Worm (Caenorhabditis elegans) whole organism, young adult: ENCODE measurements around the gene prp-19.
A peak's percentile ranks its signal among the peaks of the same experiment; 100 is the strongest.

Source experiments
- B0035.1 ChIP-seq: sonication (generic microtip); optimal IDR thresholded peaks from 2 replicates; lab custom pipeline; 2016; ENCODE audit warnings: missing genetic modification characterization, mild to moderate bottlenecking, missing compliant biosample characterization, missing genotype, missing genetic modification reagents
- B0336.3 ChIP-seq: fragments of 200-800 bp; sonication (Bioruptor generic); IDR thresholded peaks from 2 replicates; pipeline ENCODE4 v1.3.6; 2022; ENCODE audit warnings: missing genetic modification characterization, missing compliant biosample characterization
- F22D6.2 ChIP-seq: sonication (generic microtip); optimal IDR thresholded peaks from 2 replicates; lab custom pipeline; 2016; ENCODE audit warnings: mild to moderate bottlenecking, missing genetic modification characterization, missing compliant biosample characterization
- F57C9.4 ChIP-seq: sonication (generic microtip); optimal IDR thresholded peaks from 2 replicates; lab custom pipeline; 2017; ENCODE audit warnings: mild to moderate bottlenecking, missing genetic modification characterization, missing compliant biosample characterization
- Y53F4B.3 ChIP-seq: fragments of 200-800 bp; sonication (Bioruptor generic); IDR thresholded peaks from 2 replicates; pipeline ENCODE4 v1.3.6; 2022; ENCODE audit warnings: missing genetic modification reagents, missing genetic modification characterization, missing compliant biosample characterization
- Y67H2A.10 ChIP-seq: fragments of 200-800 bp; sonication (Bioruptor generic); conservative IDR thresholded peaks from 2 replicates; pipeline ENCODE4 v1.3.6; 2022; ENCODE audit warnings: missing genetic modification reagents, missing genetic modification characterization, missing compliant biosample characterization
- ZK185.1 ChIP-seq: sonication (generic microtip); optimal IDR thresholded peaks from 2 replicates; lab custom pipeline; 2016; ENCODE audit warnings: mild to moderate bottlenecking, missing genetic modification characterization, missing compliant biosample characterization; ENCODE audit not compliant: poor library complexity, severe bottlenecking
- attf-5 ChIP-seq: fragments of 200-800 bp; sonication (Bioruptor generic); optimal IDR thresholded peaks from 2 replicates; lab custom pipeline; 2018; ENCODE audit warnings: mild to moderate bottlenecking, missing genetic modification characterization, missing compliant biosample characterization
- cebp-2 ChIP-seq: fragments of 200-800 bp; sonication (Bioruptor generic); IDR thresholded peaks from 2 replicates; pipeline ENCODE4 v1.3.6; 2022; ENCODE audit warnings: missing genetic modification characterization, missing compliant biosample characterization
- ceh-58 ChIP-seq: fragments of 200-800 bp; sonication (Bioruptor generic); IDR thresholded peaks from 2 replicates; pipeline ENCODE4 v1.3.6; 2022; ENCODE audit warnings: missing genetic modification characterization, missing compliant biosample characterization
- die-1 ChIP-seq: sonication (generic microtip); optimal IDR thresholded peaks from 2 replicates; lab custom pipeline; 2016; ENCODE audit warnings: missing genotype, mild to moderate bottlenecking, missing genetic modification characterization, missing compliant biosample characterization
- dox-1 ChIP-seq: fragments of 200-800 bp; sonication (Bioruptor generic); IDR thresholded peaks from 2 replicates; pipeline ENCODE4 v1.3.6; 2022; ENCODE audit warnings: missing genetic modification reagents, missing genetic modification characterization, missing compliant biosample characterization
- efl-1 ChIP-seq: fragments of 150-350 bp; optimal IDR thresholded peaks from 2 replicates; lab custom pipeline; 2014; ENCODE audit warnings: missing biosample characterization, missing genetic modification reagents, missing genetic modification characterization
- egl-44 ChIP-seq: fragments of 200-800 bp; sonication (Bioruptor generic); IDR thresholded peaks from 2 replicates; pipeline ENCODE4 v1.3.6; 2022; ENCODE audit warnings: missing genetic modification reagents, missing genetic modification characterization, missing compliant biosample characterization
- egrh-3 ChIP-seq: fragments of 200-800 bp; sonication (Bioruptor generic); IDR thresholded peaks from 2 replicates; pipeline ENCODE4 v1.3.6; 2022; ENCODE audit warnings: missing genetic modification reagents, missing genetic modification characterization, missing compliant biosample characterization
- fkh-3 ChIP-seq: sonication (generic microtip); optimal IDR thresholded peaks from 2 replicates; lab custom pipeline; 2016; ENCODE audit warnings: mild to moderate bottlenecking, missing genetic modification characterization, missing compliant biosample characterization
- lag-1 ChIP-seq: fragments of 200-800 bp; sonication (Bioruptor generic); IDR thresholded peaks from 2 replicates; pipeline ENCODE4 v1.3.6; 2022; ENCODE audit warnings: missing genetic modification reagents, missing genetic modification characterization, missing compliant biosample characterization
- lin-26 ChIP-seq: fragments of 200-800 bp; sonication (Bioruptor generic); IDR thresholded peaks from 2 replicates; pipeline ENCODE4 v1.3.6; 2022; ENCODE audit warnings: missing genetic modification reagents, missing genetic modification characterization, missing compliant biosample characterization
- madf-8 ChIP-seq: fragments of 200-800 bp; sonication (Bioruptor generic); conservative IDR thresholded peaks from 2 replicates; pipeline ENCODE4 v1.3.6; 2022; ENCODE audit warnings: missing genetic modification reagents, missing genetic modification characterization, missing compliant biosample characterization
- mcd-1 ChIP-seq: fragments of 200-800 bp; sonication (Bioruptor generic); IDR thresholded peaks from 2 replicates; pipeline ENCODE4 v1.3.6; 2022; ENCODE audit warnings: missing genetic modification reagents, missing genetic modification characterization, missing compliant biosample characterization
- mel-28 ChIP-seq: sonication (generic microtip); optimal IDR thresholded peaks from 2 replicates; lab custom pipeline; 2016; ENCODE audit warnings: borderline replicate concordance, mild to moderate bottlenecking, missing genetic modification characterization, missing compliant biosample characterization
- mxl-1 ChIP-seq: sonication (generic microtip); optimal IDR thresholded peaks from 2 replicates; lab custom pipeline; 2016; ENCODE audit warnings: missing genetic modification characterization, missing compliant biosample characterization
- nfya-1 ChIP-seq: sonication (generic microtip); optimal IDR thresholded peaks from 2 replicates; lab custom pipeline; 2017; ENCODE audit warnings: antibody characterized with exemption, missing compliant biosample characterization, missing genetic modification characterization, borderline replicate concordance; ENCODE audit not compliant: insufficient read depth
- nhr-80 ChIP-seq: sonication (generic microtip); optimal IDR thresholded peaks from 2 replicates; lab custom pipeline; 2016; ENCODE audit warnings: missing genetic modification characterization, missing compliant biosample characterization
- pbrm-1 ChIP-seq: fragments of 200-800 bp; sonication (Bioruptor generic); IDR thresholded peaks from 2 replicates; pipeline ENCODE4 v1.3.6; 2022; ENCODE audit warnings: missing genetic modification reagents, missing genetic modification characterization, missing compliant biosample characterization
- rcor-1 ChIP-seq: fragments of 200-800 bp; sonication (Bioruptor generic); IDR thresholded peaks from 2 replicates; pipeline ENCODE4 v1.3.6; 2022; ENCODE audit warnings: missing genetic modification reagents, missing genetic modification characterization, missing compliant biosample characterization
- repo-1 ChIP-seq: sonication (generic microtip); optimal IDR thresholded peaks from 2 replicates; lab custom pipeline; 2017; ENCODE audit warnings: mild to moderate bottlenecking, missing genetic modification characterization, missing compliant biosample characterization
- sea-2 ChIP-seq: fragments of 200-800 bp; sonication (Bioruptor generic); IDR thresholded peaks from 2 replicates; pipeline ENCODE4 v1.3.6; 2022; ENCODE audit warnings: missing genetic modification characterization, missing compliant biosample characterization
- snpc-4 ChIP-seq, 5 experiments: fragments of 150-350 bp in 1 of 5; sonication (generic microtip) in 4 of 5; optimal IDR thresholded peaks; 2 replicates each; lab custom pipeline; 2014 to 2018; ENCODE audit warnings: missing genetic modification characterization in 5 of 5, missing biosample characterization in 3 of 5, antibody characterized with exemption in 2 of 5, mild to moderate bottlenecking in 2 of 5, missing compliant biosample characterization in 2 of 5, missing genotype in 2 of 5, moderate library complexity in 2 of 5, missing genetic modification reagents in 1 of 5
- unc-62 ChIP-seq: fragments of 150-350 bp; optimal IDR thresholded peaks from 2 replicates; lab custom pipeline; 2014; ENCODE audit warnings: missing biosample characterization, missing genetic modification reagents, missing genetic modification characterization
- zfh-2 ChIP-seq: fragments of 200-800 bp; sonication (Bioruptor generic); conservative IDR thresholded peaks from 2 replicates; pipeline ENCODE4 v1.3.6; 2022; ENCODE audit warnings: missing genetic modification reagents, missing genetic modification characterization, missing compliant biosample characterization
- zim-3 ChIP-seq: sonication (generic microtip); optimal IDR thresholded peaks from 2 replicates; lab custom pipeline; 2017; ENCODE audit warnings: mild to moderate bottlenecking, missing genetic modification characterization, moderate library complexity, missing compliant biosample characterization
- ztf-25 ChIP-seq: fragments of 200-800 bp; sonication (Bioruptor generic); IDR thresholded peaks from 2 replicates; pipeline ENCODE4 v1.3.6; 2022; ENCODE audit warnings: missing genetic modification reagents, missing genetic modification characterization, missing compliant biosample characterization
- ztf-3 ChIP-seq: fragments of 200-800 bp; sonication (Bioruptor generic); optimal IDR thresholded peaks from 2 replicates; lab custom pipeline; 2018; ENCODE audit warnings: mild to moderate bottlenecking, missing genetic modification characterization, missing compliant biosample characterization

Gene prp-19

DNA sequence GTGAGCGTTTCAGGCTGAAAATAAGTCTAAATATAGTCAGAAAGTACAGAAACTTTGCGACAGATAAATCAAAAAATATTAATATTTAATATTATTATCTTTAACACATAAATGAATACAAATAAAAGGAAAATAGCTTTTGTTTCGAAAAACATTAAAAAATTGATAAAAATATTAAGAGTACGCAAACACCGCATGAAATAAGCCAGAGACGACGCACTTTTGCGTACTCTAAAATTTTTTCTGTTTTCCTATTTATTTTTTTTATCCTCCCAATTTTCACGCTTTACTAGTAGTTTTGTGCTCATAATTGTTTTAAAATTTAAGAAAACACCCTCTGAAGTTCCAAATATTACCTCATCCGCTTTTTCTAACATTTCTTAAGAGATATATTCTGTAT is 18.7 kb downstream of the prp-19 start, which contains the start of the genes rbm-42 and grwd-1:
Gene rbm-42 (minus strand): TSS at position 93 of the 400 bp plus-strand sequence.
Gene grwd-1 (plus strand): TSS at position 328 of the 400 bp plus-strand sequence.
- peak; percentile 58 for TF ChIP-seq snpc-4 (GFP tag; optimal IDR thresholded peaks at IDR 0.05; lab: Kevin White, UChicago)
- TF ChIP-seq snpc-4 (tag; optimal IDR thresholded peaks at IDR 0.05; lab: Kevin White, UChicago), result no peak
- TF ChIP-seq efl-1 (GFP tag; lab: Kevin White, UChicago), result no peak
- TF ChIP-seq Y67H2A.10 (GFP tag; lab: Robert Waterston, UW), result no peak
- no peak for TF ChIP-seq egrh-3 (GFP tag; lab: Robert Waterston, UW)
- TF ChIP-seq attf-5 (GFP tag; lab: Kevin White, UChicago), result peak; percentile 42
- TF ChIP-seq pbrm-1, result no peak
- no peak for TF ChIP-seq mcd-1 (GFP tag; lab: Robert Waterston, UW)
- TF ChIP-seq ZK185.1 (tag; lab: Kevin White, UChicago), result no peak

DNA sequence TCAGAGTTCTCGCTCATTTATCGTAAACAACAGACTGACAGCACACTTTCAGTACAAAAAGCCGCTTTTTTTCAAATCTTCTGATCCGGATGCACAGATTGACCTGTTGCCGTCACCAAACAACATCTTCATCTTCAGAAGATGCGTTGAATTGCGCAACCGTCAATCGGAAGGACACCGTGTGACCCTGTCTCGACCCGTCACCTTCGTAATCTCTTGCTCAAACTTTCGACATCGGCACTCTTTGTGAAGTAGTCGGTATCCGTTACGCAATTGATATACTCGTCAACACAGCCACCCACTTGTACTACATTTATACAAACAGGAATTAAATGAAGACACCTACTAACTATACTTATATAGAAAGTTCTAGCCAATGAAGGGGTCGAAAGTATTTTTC is 20.9 kb downstream of the prp-19 start:
- TF ChIP-seq unc-62 (peak; percentile 4), lin-26 (GFP tag; lab: Robert Waterston, UW) (no peak)

DNA sequence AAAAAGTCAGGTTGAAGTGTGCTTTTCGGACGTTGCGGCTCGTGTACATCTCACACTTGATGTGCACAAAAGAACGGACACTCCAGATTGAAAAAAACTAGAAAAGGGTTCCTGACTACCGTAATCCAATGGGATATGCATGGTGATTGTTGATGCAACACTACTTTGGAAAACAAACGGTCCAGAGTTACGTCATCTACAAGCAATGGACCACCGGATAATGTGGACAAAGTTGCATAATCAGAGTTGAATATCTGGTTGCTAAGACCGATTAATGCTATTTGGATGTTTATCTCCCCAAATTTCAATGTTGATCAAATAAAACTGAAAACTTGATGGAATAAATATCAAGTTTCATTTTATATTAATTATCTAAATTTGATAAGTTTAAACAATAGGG is 21.8 kb downstream of the prp-19 start:
- TF ChIP-seq zim-3 (tag; lab: Kevin White, UChicago) (no peak), dox-1 (no peak), zfh-2 (GFP tag; lab: Robert Waterston, UW) (no peak), lag-1 (GFP tag; lab: Robert Waterston, UW) (no peak), F22D6.2 (tag; lab: Kevin White, UChicago) (no peak), Y53F4B.3 (no peak), fkh-3 (no peak), mxl-1 (tag; lab: Kevin White, UChicago) (no peak), lin-26 (GFP tag; lab: Robert Waterston, UW) (no peak), ceh-58 (no peak), sea-2 (GFP tag; lab: Robert Waterston, UW) (no peak), ztf-3 (GFP tag; lab: Kevin White, UChicago) (no peak), cebp-2 (GFP tag; lab: Robert Waterston, UW) (no peak), F57C9.4 (no peak), pbrm-1 (no peak), madf-8 (GFP tag; lab: Robert Waterston, UW) (no peak), mcd-1 (GFP tag; lab: Robert Waterston, UW) (no peak), nfya-1 (tag; lab: Kevin White, UChicago) (no peak), mel-28 (no peak), B0336.3 (GFP tag; lab: Robert Waterston, UW) (no peak)

DNA sequence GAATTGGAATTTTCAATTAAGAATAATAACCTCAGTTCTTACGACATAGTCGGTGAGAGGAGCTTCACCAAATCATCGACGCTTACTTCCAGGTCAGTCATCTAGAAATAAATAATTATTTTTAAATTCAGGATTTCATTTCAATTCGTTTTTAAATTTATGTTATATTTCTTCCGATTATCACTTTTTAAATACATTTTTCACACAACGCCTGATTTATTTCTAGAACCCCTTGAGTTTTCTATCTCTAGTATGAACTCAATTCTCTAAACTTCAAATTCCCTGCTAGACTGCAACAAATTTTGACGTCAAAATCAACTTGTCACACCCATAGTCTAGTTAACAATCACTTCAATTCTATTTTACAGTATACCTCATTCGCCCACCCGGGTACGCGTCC is 22.4 kb downstream of the prp-19 start, which contains the start of gene Y54H5A.2:
Gene Y54H5A.2 (minus strand): TSS at position 101 of the 400 bp plus-strand sequence.
- TF ChIP-seq die-1 (tag; lab: Kevin White, UChicago) (no peak), egl-44 (GFP tag; lab: Robert Waterston, UW) (no peak)
- TF ChIP-seq, all 124 proteins: peak for 0

DNA sequence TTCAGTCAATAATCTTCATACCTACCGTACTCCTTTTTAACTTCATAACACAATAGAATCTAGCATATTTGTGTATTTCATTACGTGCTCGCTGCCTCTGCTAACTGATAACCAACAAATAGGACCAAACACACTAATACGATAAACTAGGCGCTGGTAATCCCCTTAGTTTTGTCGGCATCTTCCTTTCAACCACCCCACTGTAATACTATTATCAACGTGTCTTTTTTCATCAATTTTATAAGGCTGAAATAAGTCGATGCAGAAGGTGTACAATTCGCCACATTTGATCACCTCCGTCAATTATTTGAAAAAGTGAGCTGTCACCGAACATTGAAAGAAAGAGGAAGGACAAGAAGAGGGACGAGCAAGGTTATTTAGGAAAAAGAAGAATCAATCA is 24.4 kb downstream of the prp-19 start:
- no peak for TF ChIP-seq rcor-1 (GFP tag; lab: Robert Waterston, UW)
- peak; percentile 40 for TF ChIP-seq nhr-80 (tag; lab: Kevin White, UChicago)
- no peak for TF ChIP-seq repo-1 (tag; lab: Kevin White, UChicago)
- TF ChIP-seq B0035.1, result no peak
- no peak for TF ChIP-seq ztf-25 (GFP tag; lab: Robert Waterston, UW)
